Worm (Caenorhabditis elegans) whole organism, early embryonic: ENCODE measurements around the gene mrpl-1.

ENCODE experiments used
- B0310.2 ChIP-seq: sonication (generic microtip); optimal IDR thresholded peaks from 2 replicates; lab custom pipeline; 2016; ENCODE audit warnings: mild to moderate bottlenecking, missing genetic modification characterization, missing compliant biosample characterization
- F13C5.2 ChIP-seq: sonication (generic microtip); optimal IDR thresholded peaks from 2 replicates; lab custom pipeline; 2017; ENCODE audit warnings: mild to moderate bottlenecking, missing genetic modification characterization, inconsistent platforms, missing compliant biosample characterization
- aly-1 ChIP-seq: sonication (generic microtip); optimal IDR thresholded peaks from 2 replicates; lab custom pipeline; 2016; ENCODE audit warnings: missing genetic modification characterization, missing compliant biosample characterization
- ama-1 ChIP-seq: fragments of 150-350 bp; optimal IDR thresholded peaks from 2 replicates; lab custom pipeline; 2014
- ceh-13 ChIP-seq: fragments of 200-800 bp; sonication (Bioruptor generic); optimal IDR thresholded peaks from 2 replicates; lab custom pipeline; 2018; ENCODE audit warnings: mild to moderate bottlenecking, missing genetic modification characterization, missing compliant biosample characterization
- ceh-36 ChIP-seq: sonication (generic microtip); optimal IDR thresholded peaks from 2 replicates; lab custom pipeline; 2016; ENCODE audit warnings: missing genetic modification characterization, inconsistent platforms, missing compliant biosample characterization
- ets-7 ChIP-seq: sonication (generic microtip); optimal IDR thresholded peaks from 2 replicates; lab custom pipeline; 2016; ENCODE audit warnings: missing genotype, missing genetic modification characterization, missing compliant biosample characterization
- flt-1 ChIP-seq: fragments of 200-800 bp; sonication (Bioruptor generic); IDR thresholded peaks from 2 replicates; pipeline ENCODE4 v1.3.6; 2022; ENCODE audit warnings: missing genetic modification characterization, missing compliant biosample characterization
- hmbx-1 ChIP-seq: sonication (generic microtip); optimal IDR thresholded peaks from 2 replicates; lab custom pipeline; 2016; ENCODE audit warnings: mild to moderate bottlenecking, missing genetic modification characterization, missing compliant biosample characterization
- hmg-4 ChIP-seq: fragments of 200-800 bp; sonication (Bioruptor generic); optimal IDR thresholded peaks from 2 replicates; lab custom pipeline; 2018; ENCODE audit warnings: mild to moderate bottlenecking, missing genetic modification characterization, missing compliant biosample characterization
- hnd-1 ChIP-seq: sonication (generic microtip); optimal IDR thresholded peaks from 2 replicates; lab custom pipeline; 2016; ENCODE audit warnings: missing genetic modification characterization, missing compliant biosample characterization
- pes-1 ChIP-seq: fragments of 200-800 bp; sonication (Bioruptor generic); IDR thresholded peaks from 2 replicates; pipeline ENCODE4 v1.3.6; 2022; ENCODE audit warnings: missing genetic modification reagents, missing genetic modification characterization, missing compliant biosample characterization
- scrt-1 ChIP-seq: fragments of 200-800 bp; sonication (Bioruptor generic); IDR thresholded peaks from 2 replicates; pipeline ENCODE4 v1.3.6; 2022; ENCODE audit warnings: missing genetic modification characterization, missing compliant biosample characterization
- sea-1 ChIP-seq: fragments of 200-800 bp; sonication (Bioruptor generic); conservative IDR thresholded peaks from 2 replicates; pipeline ENCODE4 v1.3.6; 2022; ENCODE audit warnings: missing genetic modification characterization, missing compliant biosample characterization
- tbx-11 ChIP-seq: fragments of 200-800 bp; sonication (Bioruptor generic); IDR thresholded peaks from 2 replicates; pipeline ENCODE4 v1.3.6; 2022; ENCODE audit warnings: missing genetic modification characterization, missing compliant biosample characterization
- tbx-37 ChIP-seq: fragments of 200-800 bp; sonication (Bioruptor generic); conservative IDR thresholded peaks from 2 replicates; pipeline ENCODE4 v1.3.6; 2022; ENCODE audit warnings: missing genetic modification reagents, missing genetic modification characterization, missing compliant biosample characterization
- tra-4 ChIP-seq: sonication (generic microtip); optimal IDR thresholded peaks from 2 replicates; lab custom pipeline; 2017; ENCODE audit warnings: missing genetic modification characterization, missing compliant biosample characterization

Gene mrpl-1

ce11 chrIV:7709701-7710100 is at the start of gene mrpl-1, which contains the start of the genes emc-6 and mrps-24:
Gene mrpl-1, minus strand, starts transcription at chrIV:7709701.
Gene emc-6, minus strand, starts transcription at chrIV:7709736.
Gene mrps-24, plus strand, starts transcription at chrIV:7710045.
- TF ChIP-seq F13C5.2 (tag; lab: Kevin White, UChicago): peak; percentile 27
- TF ChIP-seq pes-1: no peak
- no peak for TF ChIP-seq aly-1 (tag; lab: Kevin White, UChicago)

ce11 chrIV:7757245-7757644 is 47.7 kb upstream of the mrpl-1 start, which contains the start of gene C46A5.4:
Gene C46A5.4, minus strand, starts transcription at chrIV:7757345.
- TF ChIP-seq hmbx-1 (tag; lab: Kevin White, UChicago) (no peak), F13C5.2 (tag; lab: Kevin White, UChicago) (no peak)

- TF ChIP-seq F13C5.2 (tag; lab: Kevin White, UChicago) (no peak), hnd-1 (tag; lab: Kevin White, UChicago) (no peak), ceh-36 (tag; lab: Kevin White, UChicago) (no peak), sea-1 (GFP tag; lab: Robert Waterston, UW) (no peak), B0310.2 (no peak), flt-1 (GFP tag; lab: Robert Waterston, UW) (no peak), scrt-1 (GFP tag; lab: Robert Waterston, UW) (no peak), tbx-11 (GFP tag; lab: Robert Waterston, UW) (no peak), hmg-4 (GFP tag; lab: Kevin White, UChicago) (no peak), pes-1 (no peak), ceh-13 (GFP tag; lab: Kevin White, UChicago) (no peak), tbx-37 (GFP tag; lab: Robert Waterston, UW) (no peak), ama-1 (no peak), aly-1 (tag; lab: Kevin White, UChicago) (no peak), tra-4 (tag; lab: Kevin White, UChicago) (no peak), hmbx-1 (tag; lab: Kevin White, UChicago) (no peak), ets-7 (no peak)
Observed at ce11 chrIV:7754114-7754513, 44.6 kb upstream of the mrpl-1 start.

ce11 chrIV:7753108-7753507 is 43.6 kb upstream of the mrpl-1 start, which contains the start of gene col-14:
Gene col-14, plus strand, starts transcription at chrIV:7753408.
- no peak for TF ChIP-seq hmbx-1 (tag; lab: Kevin White, UChicago)
- TF ChIP-seq tra-4 (tag; lab: Kevin White, UChicago): no peak
- TF ChIP-seq hnd-1 (tag; lab: Kevin White, UChicago): no peak
- no peak for TF ChIP-seq scrt-1 (GFP tag; lab: Robert Waterston, UW)

ce11 chrIV:7747838-7748237 is 38.3 kb upstream of the mrpl-1 start, which contains the start of gene klo-1:
Gene klo-1, minus strand, starts transcription at chrIV:7748225.
- TF ChIP-seq ceh-36 (tag; lab: Kevin White, UChicago): no peak
- TF ChIP-seq B0310.2: no peak
- TF ChIP-seq sea-1 (GFP tag; lab: Robert Waterston, UW): no peak
- TF ChIP-seq tbx-11 (GFP tag; lab: Robert Waterston, UW): no peak

ce11 chrIV:7743539-7743938 is 34.0 kb upstream of the mrpl-1 start, which contains the start of gene npr-35:
Gene npr-35, plus strand, starts transcription at chrIV:7743839.
- no peak for TF ChIP-seq tra-4 (tag; lab: Kevin White, UChicago)
- no peak for TF ChIP-seq ceh-36 (tag; lab: Kevin White, UChicago)
- TF ChIP-seq ets-7: no peak
- TF ChIP-seq flt-1 (GFP tag; lab: Robert Waterston, UW): no peak
- TF ChIP-seq B0310.2: no peak
- TF ChIP-seq aly-1 (tag; lab: Kevin White, UChicago): no peak
- no peak for TF ChIP-seq F13C5.2 (tag; lab: Kevin White, UChicago)
- no peak for TF ChIP-seq tbx-11 (GFP tag; lab: Robert Waterston, UW)
- TF ChIP-seq scrt-1 (GFP tag; lab: Robert Waterston, UW): no peak
- no peak for TF ChIP-seq hnd-1 (tag; lab: Kevin White, UChicago)
- no peak for TF ChIP-seq sea-1 (GFP tag; lab: Robert Waterston, UW)
- no peak for TF ChIP-seq tbx-37 (GFP tag; lab: Robert Waterston, UW)
- no peak for TF ChIP-seq pes-1
- TF ChIP-seq hmg-4 (GFP tag; lab: Kevin White, UChicago): no peak
- TF ChIP-seq ceh-13 (GFP tag; lab: Kevin White, UChicago): no peak
- no peak for TF ChIP-seq hmbx-1 (tag; lab: Kevin White, UChicago)
- TF ChIP-seq ama-1: no peak

ce11 chrIV:7736616-7737015 is 27.1 kb upstream of the mrpl-1 start:
- TF ChIP-seq hmg-4 (GFP tag; lab: Kevin White, UChicago) (no peak), tra-4 (tag; lab: Kevin White, UChicago) (no peak), F13C5.2 (tag; lab: Kevin White, UChicago) (no peak), tbx-11 (GFP tag; lab: Robert Waterston, UW) (no peak), flt-1 (GFP tag; lab: Robert Waterston, UW) (no peak), B0310.2 (no peak), hnd-1 (tag; lab: Kevin White, UChicago) (no peak), ets-7 (no peak), tbx-37 (GFP tag; lab: Robert Waterston, UW) (no peak), ceh-36 (tag; lab: Kevin White, UChicago) (no peak)

- TF ChIP-seq flt-1 (GFP tag; lab: Robert Waterston, UW): no peak
- TF ChIP-seq ama-1: no peak
- TF ChIP-seq hnd-1 (tag; lab: Kevin White, UChicago): no peak
- no peak for TF ChIP-seq F13C5.2 (tag; lab: Kevin White, UChicago)
- no peak for TF ChIP-seq ceh-36 (tag; lab: Kevin White, UChicago)
- no peak for TF ChIP-seq tbx-11 (GFP tag; lab: Robert Waterston, UW)
Observed at ce11 chrIV:7734619-7735018, 25.1 kb upstream of the mrpl-1 start, which contains the start of gene clx-1. Gene clx-1, plus strand, starts transcription at chrIV:7734648.
